Worm (Caenorhabditis elegans): ENCODE measurements around the gene smc-6.

DNA sequence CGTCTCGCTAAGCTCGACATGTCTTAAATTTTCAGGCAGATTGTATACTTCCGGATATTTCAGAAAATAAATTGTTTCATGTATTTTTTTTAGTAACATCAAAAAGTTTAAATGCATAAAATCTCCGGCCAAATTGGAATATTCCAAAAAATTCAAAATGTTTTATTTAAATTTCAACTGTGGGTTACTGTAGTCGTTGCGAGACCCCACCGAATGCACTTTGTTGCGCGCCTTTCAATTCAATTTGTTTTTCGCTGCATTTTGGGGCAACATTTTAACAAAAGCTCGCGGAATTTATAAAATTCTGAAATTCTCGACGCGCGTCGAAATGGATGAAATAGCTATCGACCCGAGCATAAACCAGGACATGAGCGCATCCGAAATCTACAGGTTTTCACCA, 5.6 kb upstream of the smc-6 start, which contains the start of gene F54D5.2:
- TF ChIP-seq lin-15B (tag; optimal IDR thresholded peaks at IDR 0.05) (no peak), nhr-25 (tag; optimal IDR thresholded peaks at IDR 0.05) (no peak), lsy-12 (tag; optimal IDR thresholded peaks at IDR 0.05) (no peak), unc-39 (tag; optimal IDR thresholded peaks at IDR 0.05) (no peak), ztf-11 (tag; optimal IDR thresholded peaks at IDR 0.05) (no peak)

All from whole organism, L3 larva.